Worm (Caenorhabditis elegans): ENCODE data around the gene ncs-4.

DNA sequence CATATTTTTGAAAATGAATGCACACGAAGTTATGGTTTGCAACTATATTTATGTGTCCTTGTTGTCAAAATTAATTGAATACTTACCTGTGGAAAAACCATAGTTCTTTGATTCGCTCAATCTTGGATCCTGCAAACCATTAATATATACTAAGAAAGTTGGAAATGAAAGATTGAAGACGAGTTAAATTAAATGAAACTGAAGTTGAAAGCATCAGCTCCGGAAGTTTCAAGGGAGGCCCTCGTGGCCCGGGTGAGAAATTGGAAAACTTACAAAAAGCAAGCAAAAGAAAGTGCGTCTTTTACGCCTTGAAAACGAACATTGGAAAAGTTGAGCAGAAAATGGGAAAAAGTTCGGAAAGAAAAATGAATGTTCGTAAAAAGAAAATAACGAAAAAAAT lies 43.2 kb upstream of the ncs-4 start, which contains the start of gene unc-58:
- no peak for TF ChIP-seq set-16 (GFP tag; IDR thresholded peaks at IDR 0.05)
- TF ChIP-seq mdt-29 (GFP tag; IDR thresholded peaks at IDR 0.05) = no peak
- no peak for TF ChIP-seq unc-39 (tag; optimal IDR thresholded peaks at IDR 0.05)
- no peak for TF ChIP-seq mep-1 (tag; optimal IDR thresholded peaks at IDR 0.05)
- TF ChIP-seq fos-1 (tag; optimal IDR thresholded peaks at IDR 0.05) = no peak
